Fruit fly (Drosophila melanogaster) whole organism, embryonic: Measurements from ENCODE around the gene RpS17.

Experiments used
- BEAF-32 ChIP-seq: fragments of 200-800 bp; sonication (Bioruptor generic); optimal IDR thresholded peaks from 3 replicates; lab custom pipeline; 2017; ENCODE audit warnings: missing biosample characterization, missing genetic modification characterization, mild to moderate bottlenecking, moderate library complexity, missing genetic modification reagents
- CG11093 ChIP-seq: fragments of 200-800 bp; sonication (Bioruptor generic); IDR thresholded peaks from 3 replicates; pipeline ENCODE4 v1.3.6; 2022; ENCODE audit warnings: missing biosample characterization, missing genetic modification characterization
- CG1233 ChIP-seq: fragments of 200-800 bp; sonication (Bioruptor generic); optimal IDR thresholded peaks from 4 replicates; lab custom pipeline; 2018; ENCODE audit warnings: missing biosample characterization, mild to moderate bottlenecking, missing genetic modification characterization
- CG13894 ChIP-seq: fragments of 200-800 bp; sonication (Bioruptor generic); optimal IDR thresholded peaks from 3 replicates; lab custom pipeline; 2018; ENCODE audit warnings: missing biosample characterization, mild to moderate bottlenecking, missing genetic modification characterization, moderate library complexity
- CG15696 ChIP-seq: fragments of 200-800 bp; sonication (Bioruptor generic); optimal IDR thresholded peaks from 2 replicates; lab custom pipeline; 2019; ENCODE audit warnings: missing biosample characterization, mild to moderate bottlenecking, missing genetic modification characterization, moderate library complexity
- CG17361 ChIP-seq: fragments of 200-800 bp; sonication (Bioruptor generic); IDR thresholded peaks from 3 replicates; pipeline ENCODE4 v1.3.6; 2022; ENCODE audit warnings: missing biosample characterization, missing genetic modification characterization
- CG2116 ChIP-seq: fragments of 200-800 bp; sonication (Bioruptor generic); optimal IDR thresholded peaks from 3 replicates; lab custom pipeline; 2018; ENCODE audit warnings: missing biosample characterization, mild to moderate bottlenecking, missing genetic modification characterization
- CG33213 ChIP-seq: fragments of 200-800 bp; sonication (Bioruptor generic); optimal IDR thresholded peaks from 3 replicates; lab custom pipeline; 2016; ENCODE audit warnings: missing biosample characterization, missing genetic modification characterization
- CG3847 ChIP-seq: fragments of 200-800 bp; sonication (Bioruptor generic); IDR thresholded peaks from 2 replicates; pipeline ENCODE4 v1.3.6; 2022; ENCODE audit warnings: missing biosample characterization, missing genetic modification characterization
- CG42726 ChIP-seq: fragments of 200-800 bp; sonication (Bioruptor generic); IDR thresholded peaks from 2 replicates; pipeline ENCODE4 v1.3.6; 2022; ENCODE audit warnings: missing biosample characterization, missing genetic modification characterization; ENCODE audit not compliant: partially characterized antibody
- CG6254 ChIP-seq: fragments of 200-800 bp; sonication (Bioruptor generic); optimal IDR thresholded peaks from 3 replicates; lab custom pipeline; 2017; ENCODE audit warnings: mild to moderate bottlenecking, missing biosample characterization, missing genetic modification reagents, missing genetic modification characterization
- CG8290 ChIP-seq, 3 experiments: fragments of 200-800 bp; sonication (Bioruptor generic); optimal IDR thresholded peaks; 2 replicates each; lab custom pipeline; 2016 to 2019; ENCODE audit warnings: missing biosample characterization in 3 of 3, missing genetic modification characterization in 3 of 3, mild to moderate bottlenecking in 2 of 3, moderate library complexity in 1 of 3
- CG9437 ChIP-seq: fragments of 200-800 bp; sonication (Bioruptor generic); optimal IDR thresholded peaks from 2 replicates; lab custom pipeline; 2018; ENCODE audit warnings: missing biosample characterization, mild to moderate bottlenecking, missing genetic modification characterization
- Camta ChIP-seq: fragments of 200-800 bp; sonication (Bioruptor generic); optimal IDR thresholded peaks from 2 replicates; lab custom pipeline; 2016; ENCODE audit warnings: missing biosample characterization, missing genetic modification characterization
- Dad ChIP-seq: fragments of 200-800 bp; sonication (Bioruptor generic); optimal IDR thresholded peaks from 3 replicates; lab custom pipeline; 2016; ENCODE audit warnings: missing biosample characterization, missing genetic modification characterization
- ERR ChIP-seq: fragments of 200-800 bp; sonication (Bioruptor generic); optimal IDR thresholded peaks from 2 replicates; lab custom pipeline; 2016; ENCODE audit warnings: missing biosample characterization, missing genetic modification characterization
- H15 ChIP-seq: fragments of 200-800 bp; sonication (Bioruptor generic); IDR thresholded peaks from 3 replicates; pipeline ENCODE4 v1.3.6; 2022; ENCODE audit warnings: missing biosample characterization, missing genetic modification characterization
- HLH4C ChIP-seq: fragments of 200-800 bp; sonication (Bioruptor generic); IDR thresholded peaks from 3 replicates; pipeline ENCODE4 v1.3.6; 2022; ENCODE audit warnings: missing biosample characterization, missing genetic modification characterization; ENCODE audit not compliant: partially characterized antibody
- HLH54F ChIP-seq: fragments of 200-800 bp; sonication (Bioruptor generic); optimal IDR thresholded peaks from 3 replicates; lab custom pipeline; 2016; ENCODE audit warnings: missing biosample characterization, missing genetic modification characterization
- HmgD ChIP-seq: fragments of 200-800 bp; sonication (Bioruptor generic); optimal IDR thresholded peaks from 3 replicates; lab custom pipeline; 2016; ENCODE audit warnings: missing biosample characterization, missing genetic modification characterization
- Hmr ChIP-seq: fragments of 200-800 bp; sonication (Bioruptor generic); optimal IDR thresholded peaks from 3 replicates; lab custom pipeline; 2017; ENCODE audit warnings: mild to moderate bottlenecking, missing biosample characterization, missing genetic modification reagents, missing genetic modification characterization
- Meics ChIP-seq: fragments of 200-800 bp; sonication (Bioruptor generic); optimal IDR thresholded peaks from 2 replicates; lab custom pipeline; 2017; ENCODE audit warnings: missing biosample characterization, mild to moderate bottlenecking, missing genetic modification characterization
- Neu2 ChIP-seq: fragments of 200-800 bp; sonication (Bioruptor generic); optimal IDR thresholded peaks from 3 replicates; lab custom pipeline; 2016; ENCODE audit warnings: missing biosample characterization, missing genetic modification characterization, borderline replicate concordance
- NfI ChIP-seq: fragments of 200-800 bp; sonication (Bioruptor generic); optimal IDR thresholded peaks from 3 replicates; lab custom pipeline; 2018; ENCODE audit warnings: missing biosample characterization, mild to moderate bottlenecking, missing genetic modification characterization, moderate library complexity
- Optix ChIP-seq: fragments of 200-800 bp; sonication (Bioruptor generic); IDR thresholded peaks from 3 replicates; pipeline ENCODE4 v1.3.6; 2022; ENCODE audit warnings: missing biosample characterization, missing genetic modification characterization
- Rfx ChIP-seq: fragments of 200-800 bp; sonication (Bioruptor generic); IDR thresholded peaks from 2 replicates; pipeline ENCODE4 v1.3.6; 2022; ENCODE audit warnings: missing biosample characterization, missing genetic modification characterization
- Stat92E ChIP-seq, 3 experiments: fragments of >200 bp in 2 of 3; fragments of 200-800 bp in 1 of 3; sonication (Bioruptor generic) in 1 of 3; optimal IDR thresholded peaks; 2 replicates each; lab custom pipeline; 2017 to 2019; ENCODE audit warnings: missing biosample characterization in 3 of 3, missing genetic modification characterization in 3 of 3, mild to moderate bottlenecking in 1 of 3, moderate library complexity in 1 of 3
- Xrp1 ChIP-seq: fragments of 200-800 bp; sonication (Bioruptor generic); IDR thresholded peaks from 2 replicates; pipeline ENCODE4 v1.3.6; 2022; ENCODE audit warnings: missing biosample characterization, missing genetic modification characterization
- amos ChIP-seq: fragments of 200-800 bp; sonication (Bioruptor generic); IDR thresholded peaks from 2 replicates; pipeline ENCODE4 v1.3.6; 2022; ENCODE audit warnings: missing biosample characterization, missing genetic modification characterization; ENCODE audit not compliant: partially characterized antibody
- aop ChIP-seq: fragments of 200-800 bp; sonication (Bioruptor generic); IDR thresholded peaks from 2 replicates; pipeline ENCODE4 v1.3.6; 2022; ENCODE audit warnings: missing biosample characterization, missing genetic modification characterization
- bsh ChIP-seq, 2 experiments: fragments of 200-800 bp; sonication (Bioruptor generic); optimal IDR thresholded peaks; 2 replicates each; lab custom pipeline; 2017 to 2018; ENCODE audit warnings: mild to moderate bottlenecking in 2 of 2, missing biosample characterization in 2 of 2, missing genetic modification characterization in 2 of 2, moderate library complexity in 1 of 2
- chinmo ChIP-seq: fragments of 200-800 bp; sonication (Bioruptor generic); IDR thresholded peaks from 4 replicates; pipeline ENCODE4 v1.3.6; 2022; ENCODE audit warnings: missing biosample characterization, missing genetic modification characterization; ENCODE audit not compliant: partially characterized antibody
- chn ChIP-seq: fragments of 200-800 bp; sonication (Bioruptor generic); optimal IDR thresholded peaks from 2 replicates; lab custom pipeline; 2016; ENCODE audit warnings: missing biosample characterization, missing genetic modification characterization
- dm ChIP-seq: fragments of 200-800 bp; sonication (Bioruptor generic); optimal IDR thresholded peaks from 3 replicates; lab custom pipeline; 2016; ENCODE audit warnings: missing biosample characterization, missing genetic modification characterization
- en ChIP-seq: fragments of 200-800 bp; sonication (Bioruptor generic); optimal IDR thresholded peaks from 2 replicates; lab custom pipeline; 2016; ENCODE audit warnings: missing biosample characterization, missing genetic modification characterization
- gro ChIP-seq: fragments of 200-800 bp; sonication (Bioruptor generic); optimal IDR thresholded peaks from 2 replicates; lab custom pipeline; 2016; ENCODE audit warnings: missing biosample characterization, missing genetic modification characterization
- ham ChIP-seq: fragments of 200-800 bp; sonication (Bioruptor generic); IDR thresholded peaks from 2 replicates; pipeline ENCODE4 v1.3.6; 2022; ENCODE audit warnings: missing biosample characterization, missing genetic modification characterization
- nerfin-2 ChIP-seq: fragments of 200-800 bp; sonication (Bioruptor generic); IDR thresholded peaks from 2 replicates; pipeline ENCODE4 v1.3.6; 2022; ENCODE audit warnings: missing biosample characterization, missing genetic modification characterization; ENCODE audit not compliant: partially characterized antibody
- odd ChIP-seq: fragments of 200-800 bp; sonication (Bioruptor generic); optimal IDR thresholded peaks from 2 replicates; lab custom pipeline; 2017; ENCODE audit warnings: missing biosample characterization, mild to moderate bottlenecking, missing genetic modification characterization
- pzg ChIP-seq: fragments of 200-800 bp; sonication (Bioruptor generic); optimal IDR thresholded peaks from 3 replicates; lab custom pipeline; 2018; ENCODE audit warnings: missing biosample characterization, mild to moderate bottlenecking, missing genetic modification characterization, moderate library complexity
- ranshi ChIP-seq: fragments of 200-800 bp; sonication (Bioruptor generic); IDR thresholded peaks from 2 replicates; pipeline ENCODE4 v1.3.6; 2022; ENCODE audit warnings: missing biosample characterization, missing genetic modification characterization
- slbo ChIP-seq: fragments of 200-800 bp; sonication (Bioruptor generic); IDR thresholded peaks from 2 replicates; pipeline ENCODE4 v1.3.6; 2022; ENCODE audit warnings: missing biosample characterization, missing genetic modification characterization
- slou ChIP-seq: fragments of 200-800 bp; sonication (Bioruptor generic); optimal IDR thresholded peaks from 3 replicates; lab custom pipeline; 2016; ENCODE audit warnings: missing biosample characterization, missing genetic modification characterization
- sqz ChIP-seq: fragments of 200-800 bp; sonication (Bioruptor generic); optimal IDR thresholded peaks from 3 replicates; lab custom pipeline; 2018; ENCODE audit warnings: missing biosample characterization, mild to moderate bottlenecking, missing genetic modification characterization
- sr ChIP-seq: fragments of 200-800 bp; sonication (Bioruptor generic); IDR thresholded peaks from 3 replicates; pipeline ENCODE4 v1.3.6; 2022; ENCODE audit warnings: missing biosample characterization, missing genetic modification characterization
- tll ChIP-seq, 2 experiments: fragments of 200-800 bp in 1 of 2; fragments of >200 bp in 1 of 2; sonication (Bioruptor generic) in 1 of 2; optimal IDR thresholded peaks; 2 replicates each; lab custom pipeline; 2017 to 2019; ENCODE audit warnings: missing biosample characterization in 2 of 2, missing genetic modification characterization in 2 of 2, mild to moderate bottlenecking in 1 of 2, moderate library complexity in 1 of 2

The RpS17 gene

dm6 chr3L:9404497-9404896 is 25.1 kb downstream of the RpS17 start, which contains the start of gene Cpr67B:
Gene Cpr67B (plus strand): TSS chr3L:9404797.
- no peak for TF ChIP-seq ranshi
- no peak for TF ChIP-seq aop (GFP tag; lab: Robert Waterston, UW)
- TF ChIP-seq sqz (GFP tag; lab: Kevin White, UChicago): no peak
- 0 out of 4 replicates have a peak, but pooled peaks have one; percentile 15 for TF ChIP-seq chinmo (GFP tag; lab: Robert Waterston, UW)
- TF ChIP-seq CG33213 (GFP tag; lab: Kevin White, UChicago): no peak
- TF ChIP-seq ham (GFP tag; lab: Robert Waterston, UW): no peak
- TF ChIP-seq sr (GFP tag; lab: Robert Waterston, UW): no peak
- no peak for TF ChIP-seq nerfin-2
- peak; percentile 43 for TF ChIP-seq CG13894
- TF ChIP-seq CG6254 (GFP tag; lab: Kevin White, UChicago): no peak
- no peak for TF ChIP-seq bsh (GFP tag; optimal IDR thresholded peaks at IDR 0.05; lab: Kevin White, UChicago)
- TF ChIP-seq odd (GFP tag; lab: Kevin White, UChicago): no peak
- TF ChIP-seq CG9437: no peak
- TF ChIP-seq Hmr (GFP tag; lab: Kevin White, UChicago): no peak
- TF ChIP-seq, all 482 proteins: peak for 2

dm6 chr3L:9402157-9402890 is 27.3 kb downstream of the RpS17 start, which contains the start of gene eIF4E1:
Gene eIF4E1 (minus strand): TSS chr3L:9402460.
- TF ChIP-seq HLH4C: peak; percentile 57; the same call in 2 of the 3 replicates
- peak; percentile 32 for TF ChIP-seq Camta (GFP tag; lab: Kevin White, UChicago)
- peak; percentile 30 for TF ChIP-seq CG8290 (GFP tag; optimal IDR thresholded peaks at IDR 0.05; lab: Kevin White, UChicago)
- TF ChIP-seq CG8290 (tag; optimal IDR thresholded peaks at IDR 0.05; lab: Kevin White, UChicago): peak in 1 of 2 experiments; percentile 55
- TF ChIP-seq CG3847 (GFP tag; lab: Robert Waterston, UW): peak; percentile 75
- TF ChIP-seq pzg: peak; percentile 94
- peak; percentile 35 for TF ChIP-seq Dad (GFP tag; lab: Kevin White, UChicago)
- no peak for TF ChIP-seq chn (GFP tag; lab: Kevin White, UChicago)
- TF ChIP-seq CG1233 (GFP tag; lab: Kevin White, UChicago): peak; percentile 1
- TF ChIP-seq gro (GFP tag; lab: Kevin White, UChicago): peak; percentile 32
- no peak for TF ChIP-seq Optix (GFP tag; lab: Robert Waterston, UW)
- peak; percentile 80 for TF ChIP-seq CG42726 (GFP tag; lab: Robert Waterston, UW)
- TF ChIP-seq HLH54F (GFP tag; lab: Kevin White, UChicago): peak; percentile 29
- peak; percentile 3 for TF ChIP-seq ERR (GFP tag; lab: Kevin White, UChicago)
- TF ChIP-seq CG11093 (GFP tag; lab: Robert Waterston, UW): no peak
- TF ChIP-seq CG2116 (GFP tag; lab: Kevin White, UChicago): peak; percentile 98
- TF ChIP-seq slou (GFP tag; lab: Kevin White, UChicago): peak; percentile 9
- TF ChIP-seq Xrp1 (GFP tag; lab: Robert Waterston, UW): no peak
- TF ChIP-seq CG17361 (GFP tag; lab: Robert Waterston, UW): peak; percentile 28; the same call in 1 of the 3 replicates
- peak; percentile 20 to 54 for TF ChIP-seq tll (GFP tag; optimal IDR thresholded peaks at IDR 0.05; lab: Kevin White, UChicago)
- peak; percentile 27 for TF ChIP-seq NfI (GFP tag; lab: Kevin White, UChicago)
- TF ChIP-seq Neu2 (GFP tag; lab: Kevin White, UChicago): no peak
- TF ChIP-seq BEAF-32 (GFP tag; lab: Kevin White, UChicago): peak; percentile 90
- no peak for TF ChIP-seq en (GFP tag; lab: Kevin White, UChicago)
- peak; percentile 55 for TF ChIP-seq HmgD (GFP tag; lab: Kevin White, UChicago)
- peak; percentile 61 for TF ChIP-seq dm
- peak; percentile 65; the same call in 1 of the 2 replicates for TF ChIP-seq slbo (GFP tag; lab: Robert Waterston, UW)
- TF ChIP-seq H15 (GFP tag; lab: Robert Waterston, UW): no peak
- TF ChIP-seq Meics (GFP tag; lab: Kevin White, UChicago): no peak
- peak; percentile 86 for TF ChIP-seq amos (GFP tag; lab: Robert Waterston, UW)
- TF ChIP-seq Rfx (GFP tag; lab: Robert Waterston, UW): peak; percentile 65
- TF ChIP-seq CG15696 (tag; lab: Kevin White, UChicago): peak; percentile 8
- TF ChIP-seq Stat92E (GFP tag; optimal IDR thresholded peaks at IDR 0.05; lab: Kevin White, UChicago): peak in 1 of 3 experiments; percentile 58
- TF ChIP-seq ham (GFP tag; lab: Robert Waterston, UW): no peak
